Worm (Caenorhabditis elegans): ENCODE measurements around the gene cogc-8.
A peak's percentile ranks its signal among the peaks of the same experiment; 100 is the strongest.

cogc-8 gene

ce11 chrIV:192046-192445 is 48.2 kb upstream of the cogc-8 start, which contains the start of gene Y38C1AA.12 (continued):
- TF ChIP-seq fkh-10 (GFP tag; optimal IDR thresholded peaks at IDR 0.05), result peak; percentile 44
- TF ChIP-seq snu-23 (GFP tag; optimal IDR thresholded peaks at IDR 0.05), result peak; percentile 91
- no peak for TF ChIP-seq efl-3 (GFP tag; optimal IDR thresholded peaks at IDR 0.05)
- peak; percentile 60 for TF ChIP-seq snpc-4 (tag; optimal IDR thresholded peaks at IDR 0.05)
- TF ChIP-seq nhr-85 (tag), result peak; percentile 96
- peak; percentile 93 for TF ChIP-seq fkh-8 (tag; optimal IDR thresholded peaks at IDR 0.05)
- peak; percentile 59 to 79 (median 73) for TF ChIP-seq dpl-1 (GFP tag; optimal IDR thresholded peaks at IDR 0.05)
- TF ChIP-seq ztf-11 (tag; optimal IDR thresholded peaks at IDR 0.05), result peak in 1 of 2 experiments; percentile 97
- no peak for TF ChIP-seq ama-1 (optimal IDR thresholded peaks at IDR 0.05)
- TF ChIP-seq ets-5 (GFP tag; IDR thresholded peaks at IDR 0.05), result no peak
- peak; percentile 13 for TF ChIP-seq ztf-4 (tag; optimal IDR thresholded peaks at IDR 0.05)
- no peak for TF ChIP-seq ces-1 (GFP tag; optimal IDR thresholded peaks at IDR 0.05)
- no peak for TF ChIP-seq aha-1 (tag; optimal IDR thresholded peaks at IDR 0.05)
- TF ChIP-seq pag-3 (tag; optimal IDR thresholded peaks at IDR 0.05; ENCODE audit: borderline replicate concordance, insufficient read depth), result no peak
- peak; percentile 81 for TF ChIP-seq unc-86 (tag; optimal IDR thresholded peaks at IDR 0.05)
- no peak for TF ChIP-seq C34B4.2 (tag; optimal IDR thresholded peaks at IDR 0.05)
- TF ChIP-seq hlh-17 (GFP tag; optimal IDR thresholded peaks at IDR 0.05; ENCODE audit: borderline replicate concordance), result no peak
- no peak for TF ChIP-seq nhr-28 (tag; optimal IDR thresholded peaks at IDR 0.05)
- peak; percentile 92 for TF ChIP-seq nhr-20 (tag; optimal IDR thresholded peaks at IDR 0.05)
- TF ChIP-seq C16A3.4 (tag; optimal IDR thresholded peaks at IDR 0.05), result peak; percentile 80
- no peak for TF ChIP-seq lin-14 (GFP tag; optimal IDR thresholded peaks at IDR 0.05)
- TF ChIP-seq skn-1 (tag; optimal IDR thresholded peaks at IDR 0.05), result peak; percentile 78
- peak; percentile 95 for TF ChIP-seq nhr-90 (tag; optimal IDR thresholded peaks at IDR 0.05; ENCODE audit: poor library complexity)
- TF ChIP-seq ceh-90 (tag; optimal IDR thresholded peaks at IDR 0.05), result peak; percentile 95
- TF ChIP-seq F16B12.6 (tag; optimal IDR thresholded peaks at IDR 0.05), result peak; percentile 46
- peak; percentile 91 for TF ChIP-seq C04F5.9 (tag; optimal IDR thresholded peaks at IDR 0.05)
- peak; percentile 80 for TF ChIP-seq lin-15B (tag; optimal IDR thresholded peaks at IDR 0.05)
- TF ChIP-seq nhr-47 (tag; optimal IDR thresholded peaks at IDR 0.05), result peak; percentile 94
- TF ChIP-seq nhr-84 (tag; optimal IDR thresholded peaks at IDR 0.05), result no peak
- peak; percentile 99 for TF ChIP-seq rnt-1 (tag; optimal IDR thresholded peaks at IDR 0.05)
- TF ChIP-seq unc-62 (GFP tag; optimal IDR thresholded peaks at IDR 0.05), result no peak
- peak; percentile 50 for TF ChIP-seq nhr-77 (tag; optimal IDR thresholded peaks at IDR 0.05)
- peak; percentile 27 for TF ChIP-seq nhr-11 (tag; optimal IDR thresholded peaks at IDR 0.05)
- no peak for TF ChIP-seq unc-30 (tag; optimal IDR thresholded peaks at IDR 0.05)
- TF ChIP-seq sptf-1 (tag; optimal IDR thresholded peaks at IDR 0.05), result no peak
- TF ChIP-seq Y116A8C.19 (tag; optimal IDR thresholded peaks at IDR 0.05; ENCODE audit: borderline replicate concordance), result peak; percentile 83
- no peak for TF ChIP-seq ceh-63 (GFP tag; optimal IDR thresholded peaks at IDR 0.05)
- TF ChIP-seq mdl-1 (tag; optimal IDR thresholded peaks at IDR 0.05), result peak in 1 of 2 experiments; percentile 56
- TF ChIP-seq xbp-1 (tag; optimal IDR thresholded peaks at IDR 0.05), result peak; percentile 90
- peak; percentile 89 for TF ChIP-seq mep-1 (tag; optimal IDR thresholded peaks at IDR 0.05)
- peak; percentile 75 for TF ChIP-seq ceh-88 (GFP tag; IDR thresholded peaks at IDR 0.05)
- TF ChIP-seq egl-27 (tag; optimal IDR thresholded peaks at IDR 0.05), result no peak
- peak; percentile 46 for TF ChIP-seq jun-1 (tag; optimal IDR thresholded peaks at IDR 0.05)
- TF ChIP-seq unc-98 (GFP tag; IDR thresholded peaks at IDR 0.05), result peak; percentile 82
- peak; percentile 92 for TF ChIP-seq tbx-2 (tag; optimal IDR thresholded peaks at IDR 0.05)
- peak; percentile 78 to 88 (median 79) for TF ChIP-seq ceh-82 (tag; optimal IDR thresholded peaks at IDR 0.05)
- peak; percentile 83 to 85 for TF ChIP-seq lin-35 (GFP tag; optimal IDR thresholded peaks at IDR 0.05)
- TF ChIP-seq pax-3 (tag; optimal IDR thresholded peaks at IDR 0.05), result peak; percentile 92
- TF ChIP-seq alr-1 (tag; optimal IDR thresholded peaks at IDR 0.05; ENCODE audit: borderline replicate concordance), result no peak
- TF ChIP-seq swsn-7 (tag; optimal IDR thresholded peaks at IDR 0.05), result peak; percentile 89
- peak; percentile 77 for TF ChIP-seq hlh-4 (tag; optimal IDR thresholded peaks at IDR 0.05)
- TF ChIP-seq fos-1 (tag; optimal IDR thresholded peaks at IDR 0.05), result peak; percentile 33
- peak; percentile 73 for TF ChIP-seq lin-39 (tag; optimal IDR thresholded peaks at IDR 0.05)
